Fruit fly (Drosophila melanogaster) whole organism, wandering third instar larva: ENCODE data around the gene CG13481.

Experiments
- Abd-B ChIP-seq: fragments of >200 bp; optimal IDR thresholded peaks from 2 replicates; lab custom pipeline; 2017; ENCODE audit warnings: missing biosample characterization, missing genetic modification characterization
- Hnf4 ChIP-seq: fragments of 200-800 bp; sonication (Bioruptor generic); optimal IDR thresholded peaks from 2 replicates; lab custom pipeline; 2016; ENCODE audit warnings: missing biosample characterization, mild to moderate bottlenecking, missing genetic modification characterization
- Hr78 ChIP-seq: fragments of >200 bp; optimal IDR thresholded peaks from 2 replicates; lab custom pipeline; 2017; ENCODE audit warnings: missing biosample characterization, missing genetic modification characterization
- Mio ChIP-seq: sonication (Bioruptor generic); optimal IDR thresholded peaks from 2 replicates; lab custom pipeline; 2016; ENCODE audit warnings: missing biosample characterization, missing genetic modification characterization
- br ChIP-seq: fragments of 200-800 bp; sonication (Bioruptor generic); optimal IDR thresholded peaks from 2 replicates; lab custom pipeline; 2016; ENCODE audit warnings: missing biosample characterization, missing genetic modification characterization
- dsf ChIP-seq: sonication (Bioruptor generic); optimal IDR thresholded peaks from 2 replicates; lab custom pipeline; 2016; ENCODE audit warnings: missing biosample characterization, missing genetic modification characterization, borderline replicate concordance
- h ChIP-seq: fragments of 200-800 bp; sonication (Bioruptor generic); optimal IDR thresholded peaks from 3 replicates; lab custom pipeline; 2016; ENCODE audit warnings: missing biosample characterization, mild to moderate bottlenecking, missing genetic modification characterization
- lola ChIP-seq: fragments of >200 bp; optimal IDR thresholded peaks from 2 replicates; lab custom pipeline; 2017; ENCODE audit warnings: missing biosample characterization, missing genetic modification characterization
- pan ChIP-seq: fragments of >200 bp; optimal IDR thresholded peaks from 2 replicates; lab custom pipeline; 2017
- psq ChIP-seq: fragments of 200-800 bp; sonication (Bioruptor generic); optimal IDR thresholded peaks from 3 replicates; lab custom pipeline; 2017; ENCODE audit warnings: missing biosample characterization, mild to moderate bottlenecking, missing genetic modification characterization, moderate library complexity
- rgr ChIP-seq: fragments of 200-800 bp; sonication (Bioruptor generic); optimal IDR thresholded peaks from 3 replicates; lab custom pipeline; 2016; ENCODE audit warnings: missing biosample characterization, mild to moderate bottlenecking, missing genetic modification characterization
- sv ChIP-seq: fragments of 200-800 bp; sonication (Bioruptor generic); optimal IDR thresholded peaks from 3 replicates; lab custom pipeline; 2016; ENCODE audit warnings: missing biosample characterization, missing genetic modification characterization

DNA sequence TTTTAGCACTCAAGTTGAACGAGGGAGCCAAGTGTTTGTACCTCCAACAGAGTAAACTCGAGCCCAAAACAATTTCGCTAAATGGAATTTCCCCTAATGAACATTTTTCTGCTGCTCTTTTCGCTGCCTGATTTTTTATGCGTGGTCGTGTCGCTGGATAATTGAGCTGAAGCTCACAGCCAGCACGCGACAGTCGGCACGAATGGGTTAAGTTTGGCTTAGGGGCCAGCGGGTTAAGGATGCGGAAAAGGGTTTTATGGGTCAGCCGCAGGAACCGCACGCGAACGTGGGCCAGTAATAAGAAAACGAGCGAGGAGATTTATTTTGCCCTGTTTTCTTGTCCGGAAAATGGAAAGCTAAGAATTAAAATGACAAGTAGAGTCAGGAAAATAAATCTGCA lies 10.6 kb downstream of the CG13481 start:
- no peak for TF ChIP-seq psq
- no peak for TF ChIP-seq rgr (GFP tag; lab: Kevin White, UChicago)
- TF ChIP-seq Hnf4 (GFP tag; lab: Kevin White, UChicago), result no peak
- TF ChIP-seq br (GFP tag; lab: Kevin White, UChicago), result no peak
- TF ChIP-seq Hr78 (GFP tag; lab: Kevin White, UChicago), result no peak
- no peak for TF ChIP-seq pan (lab: Kevin White, UChicago)
- TF ChIP-seq dsf, result no peak
- TF ChIP-seq sv (GFP tag; lab: Kevin White, UChicago), result no peak
- no peak for TF ChIP-seq lola
- TF ChIP-seq Abd-B (GFP tag; lab: Kevin White, UChicago), result no peak
- no peak for TF ChIP-seq h
- TF ChIP-seq Mio (GFP tag; lab: Kevin White, UChicago), result no peak
